Worm (Caenorhabditis elegans): ENCODE measurements around the gene igeg-2.

- TF ChIP-seq jun-1 (tag; optimal IDR thresholded peaks at IDR 0.05) (no peak), pqm-1 (tag; optimal IDR thresholded peaks at IDR 0.05) (no peak), snpc-4 (tag; optimal IDR thresholded peaks at IDR 0.05) (no peak), ztf-11 (tag; optimal IDR thresholded peaks at IDR 0.05) (no peak), nhr-77 (tag; optimal IDR thresholded peaks at IDR 0.05) (no peak), zag-1 (tag; optimal IDR thresholded peaks at IDR 0.05) (no peak)
These were observed 26.4 kb downstream of the igeg-2 start, which contains the start of gene F46C3.6 for ce11 chrX:11419988-11420387.

Data from whole organism, L4 larva.